Fruit fly (Drosophila melanogaster) whole organism, embryonic: ENCODE measurements around the gene Seipin.

Source experiments
- Abd-B ChIP-seq: fragments of 200-800 bp; sonication (Bioruptor generic); optimal IDR thresholded peaks from 2 replicates; lab custom pipeline; 2018; ENCODE audit warnings: missing biosample characterization, mild to moderate bottlenecking, missing genetic modification characterization, moderate library complexity
- CG12659 ChIP-seq: fragments of 200-800 bp; sonication (Bioruptor generic); optimal IDR thresholded peaks from 3 replicates; lab custom pipeline; 2017; ENCODE audit warnings: mild to moderate bottlenecking, missing biosample characterization, missing genetic modification reagents, missing genetic modification characterization
- CG14050 ChIP-seq: fragments of 200-800 bp; sonication (Bioruptor generic); IDR thresholded peaks from 3 replicates; pipeline ENCODE4 v1.3.6; 2022; ENCODE audit warnings: missing biosample characterization, missing genetic modification characterization
- CG14441 ChIP-seq: fragments of 200-800 bp; sonication (Bioruptor generic); IDR thresholded peaks from 2 replicates; pipeline ENCODE4 v1.3.6; 2022; ENCODE audit warnings: missing biosample characterization, missing genetic modification characterization
- CG15269 ChIP-seq: fragments of 200-800 bp; sonication (Bioruptor generic); optimal IDR thresholded peaks from 2 replicates; lab custom pipeline; 2018; ENCODE audit warnings: missing biosample characterization, mild to moderate bottlenecking, missing genetic modification characterization, moderate library complexity
- CG17385 ChIP-seq: fragments of 200-800 bp; sonication (Bioruptor generic); optimal IDR thresholded peaks from 3 replicates; lab custom pipeline; 2018; ENCODE audit warnings: missing biosample characterization, mild to moderate bottlenecking, missing genetic modification characterization
- CG17568 ChIP-seq: fragments of 200-800 bp; sonication (Bioruptor generic); optimal IDR thresholded peaks from 2 replicates; lab custom pipeline; 2018; ENCODE audit warnings: missing biosample characterization, mild to moderate bottlenecking, missing genetic modification characterization, moderate library complexity
- CG2678 ChIP-seq: fragments of 200-800 bp; sonication (Bioruptor generic); optimal IDR thresholded peaks from 3 replicates; lab custom pipeline; 2019; ENCODE audit warnings: missing biosample characterization, mild to moderate bottlenecking, missing genetic modification characterization, moderate library complexity
- CG2875 ChIP-seq: fragments of 200-800 bp; sonication (Bioruptor generic); optimal IDR thresholded peaks from 2 replicates; lab custom pipeline; 2017; ENCODE audit warnings: missing biosample characterization, mild to moderate bottlenecking, missing genetic modification characterization, missing genetic modification reagents
- CG31224 ChIP-seq: fragments of 200-800 bp; sonication (Bioruptor generic); IDR thresholded peaks from 2 replicates; pipeline ENCODE4 v1.3.6; 2022; ENCODE audit warnings: missing biosample characterization, missing genetic modification characterization
- CG31441 ChIP-seq: fragments of 200-800 bp; sonication (Bioruptor generic); IDR thresholded peaks from 2 replicates; pipeline ENCODE4 v1.3.6; 2022; ENCODE audit warnings: missing biosample characterization, missing genetic modification characterization
- CG32767 ChIP-seq: fragments of 200-800 bp; sonication (Bioruptor generic); IDR thresholded peaks from 2 replicates; pipeline ENCODE4 v1.3.6; 2022; ENCODE audit warnings: missing biosample characterization, missing genetic modification characterization
- CG3281 ChIP-seq: fragments of 200-800 bp; sonication (Bioruptor generic); optimal IDR thresholded peaks from 3 replicates; lab custom pipeline; 2017; ENCODE audit warnings: missing biosample characterization, mild to moderate bottlenecking, missing genetic modification characterization
- CG33557 ChIP-seq: fragments of 200-800 bp; sonication (Bioruptor generic); optimal IDR thresholded peaks from 2 replicates; lab custom pipeline; 2019; ENCODE audit warnings: missing biosample characterization, mild to moderate bottlenecking, missing genetic modification characterization, moderate library complexity
- CG3726 ChIP-seq: fragments of 200-800 bp; sonication (Bioruptor generic); IDR thresholded peaks from 3 replicates; pipeline ENCODE4, ENCODE4 v1.3.6; 2022; ENCODE audit warnings: missing biosample characterization, missing genetic modification characterization
- CG4282 ChIP-seq: fragments of 200-800 bp; sonication (Bioruptor generic); optimal IDR thresholded peaks from 2 replicates; lab custom pipeline; 2016; ENCODE audit warnings: missing biosample characterization, missing genetic modification characterization
- CG6175 ChIP-seq: fragments of 200-800 bp; sonication (Bioruptor generic); IDR thresholded peaks from 3 replicates; pipeline ENCODE4 v1.3.6; 2022; ENCODE audit warnings: missing biosample characterization, missing genetic modification characterization
- CG6813 ChIP-seq: fragments of 200-800 bp; sonication (Bioruptor generic); optimal IDR thresholded peaks from 2 replicates; lab custom pipeline; 2017; ENCODE audit warnings: missing biosample characterization, missing genetic modification characterization, mild to moderate bottlenecking, moderate library complexity, missing genetic modification reagents
- CG7987 ChIP-seq: fragments of 200-800 bp; sonication (Bioruptor generic); optimal IDR thresholded peaks from 2 replicates; lab custom pipeline; 2018; ENCODE audit warnings: missing biosample characterization, mild to moderate bottlenecking, missing genetic modification characterization, moderate library complexity
- CG9797 ChIP-seq: fragments of 200-800 bp; sonication (Bioruptor generic); optimal IDR thresholded peaks from 3 replicates; lab custom pipeline; 2018; ENCODE audit warnings: missing biosample characterization, mild to moderate bottlenecking, missing genetic modification characterization
- CG9817 ChIP-seq: fragments of 200-800 bp; sonication (Bioruptor generic); optimal IDR thresholded peaks from 2 replicates; lab custom pipeline; 2018; ENCODE audit warnings: missing biosample characterization, mild to moderate bottlenecking, missing genetic modification characterization, moderate library complexity
- Dip2 ChIP-seq: fragments of 200-800 bp; sonication (Bioruptor generic); IDR thresholded peaks from 2 replicates; pipeline ENCODE4 v1.3.6; 2022; ENCODE audit warnings: missing biosample characterization, missing genetic modification characterization
- Dip3 ChIP-seq: fragments of 200-800 bp; sonication (Bioruptor generic); optimal IDR thresholded peaks from 3 replicates; lab custom pipeline; 2016; ENCODE audit warnings: missing biosample characterization, missing genetic modification characterization
- Dp ChIP-seq: fragments of 200-800 bp; sonication (Bioruptor generic); optimal IDR thresholded peaks from 2 replicates; lab custom pipeline; 2018; ENCODE audit warnings: missing biosample characterization, mild to moderate bottlenecking, missing genetic modification characterization, moderate library complexity
- E2f2 ChIP-seq: fragments of 200-800 bp; sonication (Bioruptor generic); IDR thresholded peaks from 2 replicates; pipeline ENCODE4 v1.3.6; 2022; ENCODE audit warnings: missing biosample characterization, missing genetic modification characterization
- Fer1 ChIP-seq: fragments of 200-800 bp; sonication (Bioruptor generic); optimal IDR thresholded peaks from 2 replicates; lab custom pipeline; 2017; ENCODE audit warnings: missing biosample characterization, mild to moderate bottlenecking, missing genetic modification characterization
- H2.0 ChIP-seq: fragments of 200-800 bp; sonication (Bioruptor generic); IDR thresholded peaks from 2 replicates; pipeline ENCODE4 v1.3.6; 2022; ENCODE audit warnings: missing biosample characterization, missing genetic modification characterization
- HLH3B ChIP-seq: fragments of 200-800 bp; sonication (Bioruptor generic); IDR thresholded peaks from 2 replicates; pipeline ENCODE4 v1.3.6; 2022; ENCODE audit warnings: missing biosample characterization, missing genetic modification characterization
- NFAT ChIP-seq: fragments of 200-800 bp; sonication (Bioruptor generic); IDR thresholded peaks from 2 replicates; pipeline ENCODE4 v1.3.6; 2022; ENCODE audit warnings: missing biosample characterization, missing genetic modification characterization
- Rfx ChIP-seq: fragments of 200-800 bp; sonication (Bioruptor generic); IDR thresholded peaks from 2 replicates; pipeline ENCODE4 v1.3.6; 2022; ENCODE audit warnings: missing biosample characterization, missing genetic modification characterization
- Sox100B ChIP-seq: fragments of 200-800 bp; sonication (Bioruptor generic); optimal IDR thresholded peaks from 3 replicates; lab custom pipeline; 2018; ENCODE audit warnings: missing biosample characterization, mild to moderate bottlenecking, missing genetic modification characterization
- ab ChIP-seq: fragments of 200-800 bp; sonication (Bioruptor generic); optimal IDR thresholded peaks from 2 replicates; lab custom pipeline; 2016; ENCODE audit warnings: missing biosample characterization, missing genetic modification characterization
- ac ChIP-seq: fragments of 200-800 bp; sonication (Bioruptor generic); optimal IDR thresholded peaks from 3 replicates; lab custom pipeline; 2017; ENCODE audit warnings: missing biosample characterization, mild to moderate bottlenecking, missing genetic modification characterization
- br ChIP-seq: fragments of >200 bp; optimal IDR thresholded peaks from 2 replicates; lab custom pipeline; 2017
- cwo ChIP-seq: fragments of 200-800 bp; sonication (Bioruptor generic); optimal IDR thresholded peaks from 3 replicates; lab custom pipeline; 2017; ENCODE audit warnings: missing biosample characterization, missing genetic modification characterization, mild to moderate bottlenecking, moderate library complexity, missing genetic modification reagents
- en ChIP-seq: fragments of 200-800 bp; sonication (Bioruptor generic); optimal IDR thresholded peaks from 2 replicates; lab custom pipeline; 2016; ENCODE audit warnings: missing biosample characterization, missing genetic modification characterization
- gce ChIP-seq: fragments of 200-800 bp; sonication (Bioruptor generic); IDR thresholded peaks from 3 replicates; pipeline ENCODE4 v1.3.6; 2022; ENCODE audit warnings: missing biosample characterization, missing genetic modification characterization
- h ChIP-seq: fragments of >200 bp; optimal IDR thresholded peaks from 2 replicates; lab custom pipeline; 2017
- ham ChIP-seq: fragments of 200-800 bp; sonication (Bioruptor generic); IDR thresholded peaks from 2 replicates; pipeline ENCODE4 v1.3.6; 2022; ENCODE audit warnings: missing biosample characterization, missing genetic modification characterization
- hkb ChIP-seq, 2 experiments: fragments of 200-800 bp in 1 of 2; fragments of >200 bp in 1 of 2; sonication (Bioruptor generic) in 1 of 2; IDR thresholded peaks in 1 of 2; optimal IDR thresholded peaks in 1 of 2; 2 replicates each; pipeline versions ENCODE4 v1.3.6 to Lab custom; 2017 to 2022; ENCODE audit warnings: missing biosample characterization in 1 of 2, missing genetic modification characterization in 1 of 2
- lmd ChIP-seq: fragments of 200-800 bp; sonication (Bioruptor generic); IDR thresholded peaks from 2 replicates; pipeline ENCODE4 v1.3.6; 2022; ENCODE audit warnings: missing biosample characterization, missing genetic modification characterization
- lola ChIP-seq, 3 experiments: fragments of >200 bp in 2 of 3; fragments of 200-800 bp in 1 of 3; sonication (Bioruptor generic) in 1 of 3; optimal IDR thresholded peaks; 2 replicates each; lab custom pipeline; 2017 to 2019; ENCODE audit warnings: missing biosample characterization in 3 of 3, missing genetic modification characterization in 3 of 3, mild to moderate bottlenecking in 1 of 3, moderate library complexity in 1 of 3
- mld ChIP-seq: fragments of 200-800 bp; sonication (Bioruptor generic); IDR thresholded peaks from 3 replicates; pipeline ENCODE4 v1.3.6; 2022; ENCODE audit warnings: missing biosample characterization, missing genetic modification characterization; ENCODE audit not compliant: partially characterized antibody
- nom ChIP-seq: fragments of 200-800 bp; sonication (Bioruptor generic); optimal IDR thresholded peaks from 2 replicates; lab custom pipeline; 2017; ENCODE audit warnings: missing biosample characterization, missing genetic modification characterization, mild to moderate bottlenecking, moderate library complexity, missing genetic modification reagents
- phol ChIP-seq: fragments of 200-800 bp; sonication (Bioruptor generic); optimal IDR thresholded peaks from 3 replicates; lab custom pipeline; 2018; ENCODE audit warnings: missing biosample characterization, mild to moderate bottlenecking, missing genetic modification characterization, moderate library complexity
- pnt ChIP-seq: fragments of 200-800 bp; sonication (Bioruptor generic); optimal IDR thresholded peaks from 3 replicates; lab custom pipeline; 2016; ENCODE audit warnings: missing biosample characterization, missing genetic modification characterization
- scrt ChIP-seq: fragments of 200-800 bp; sonication (Bioruptor generic); optimal IDR thresholded peaks from 2 replicates; lab custom pipeline; 2018; ENCODE audit warnings: missing biosample characterization, mild to moderate bottlenecking, missing genetic modification characterization, moderate library complexity
- sens ChIP-seq: fragments of 200-800 bp; sonication (Bioruptor generic); peaks from one replicate; lab custom pipeline; 2016; ENCODE audit warnings: missing biosample characterization, missing genetic modification characterization
- sob ChIP-seq: fragments of 200-800 bp; sonication (Bioruptor generic); IDR thresholded peaks from 2 replicates; pipeline ENCODE4 v1.3.6; 2022; ENCODE audit warnings: missing biosample characterization, missing genetic modification characterization
- z ChIP-seq: fragments of 200-800 bp; sonication (Bioruptor generic); IDR thresholded peaks from 3 replicates; pipeline ENCODE4 v1.3.6; 2022; ENCODE audit warnings: missing biosample characterization, missing genetic modification characterization

The Seipin gene

dm6 chrX:2647472-2647883 is 27.9 kb downstream of the Seipin start (continued):
- TF ChIP-seq lmd (GFP tag; lab: Robert Waterston, UW) (peak; percentile 50; the same call in 1 of the 2 replicates), CG4282 (GFP tag; lab: Kevin White, UChicago) (no peak), CG32767 (GFP tag; lab: Robert Waterston, UW) (peak; percentile 56), Sox100B (GFP tag; lab: Kevin White, UChicago) (peak; percentile 54), CG3281 (GFP tag; lab: Kevin White, UChicago) (peak; percentile 58), lola (GFP tag; optimal IDR thresholded peaks at IDR 0.05; lab: Kevin White, UChicago) (peak in 1 of 3 experiments; percentile 26), CG6813 (GFP tag; lab: Kevin White, UChicago) (peak; percentile 60), E2f2 (GFP tag; lab: Robert Waterston, UW) (peak; percentile 43; the same call in 1 of the 2 replicates), CG14441 (GFP tag; lab: Robert Waterston, UW) (peak; percentile 51), sob (GFP tag; lab: Robert Waterston, UW) (peak; percentile 63; the same call in 1 of the 2 replicates), ab (peak; percentile 4), Abd-B (peak; percentile 60), CG9797 (GFP tag; lab: Kevin White, UChicago) (no peak), mld (GFP tag; lab: Robert Waterston, UW) (no peak), CG2875 (GFP tag; lab: Kevin White, UChicago) (peak; percentile 24), cwo (GFP tag; lab: Kevin White, UChicago) (peak; percentile 60), h (no peak), br (lab: Kevin White, UChicago) (no peak), phol (tag; lab: Kevin White, UChicago) (peak; percentile 70), CG17568 (peak; percentile 53), CG2678 (peak; percentile 79), CG9817 (tag; lab: Kevin White, UChicago) (peak; percentile 68), ham (GFP tag; lab: Robert Waterston, UW) (no peak), CG15269 (peak; percentile 77), CG7987 (GFP tag; lab: Kevin White, UChicago) (no peak), CG31441 (peak; percentile 64), Dip2 (GFP tag; lab: Robert Waterston, UW) (no peak), Dp (GFP tag; lab: Kevin White, UChicago) (no peak)

- TF ChIP-seq Fer1 (GFP tag; lab: Kevin White, UChicago): no peak
- TF ChIP-seq H2.0 (GFP tag; lab: Robert Waterston, UW): 0 out of 2 replicates have a peak, but pooled peaks have one; percentile 7
- TF ChIP-seq HLH3B (GFP tag; lab: Robert Waterston, UW): no peak
- peak; percentile 51 for TF ChIP-seq nom (GFP tag; lab: Kevin White, UChicago)
- TF ChIP-seq sens (GFP tag; lab: Kevin White, UChicago): peak; percentile 25
- TF ChIP-seq CG14050 (GFP tag; lab: Robert Waterston, UW): no peak
- no peak for TF ChIP-seq CG6175 (GFP tag; lab: Robert Waterston, UW)
- TF ChIP-seq z: peak; percentile 41; the same call in 1 of the 3 replicates
- TF ChIP-seq pnt (GFP tag; lab: Kevin White, UChicago): no peak
- no peak for TF ChIP-seq CG33557 (GFP tag; lab: Kevin White, UChicago)
- peak; percentile 2 for TF ChIP-seq Dip3 (GFP tag; lab: Kevin White, UChicago)
- no peak for TF ChIP-seq CG12659 (GFP tag; lab: Kevin White, UChicago)
- no peak for TF ChIP-seq en
- TF ChIP-seq CG4282 (GFP tag; lab: Kevin White, UChicago): no peak
- no peak for TF ChIP-seq CG31224
- 0 out of 2 replicates have a peak, but pooled peaks have one; percentile 45 for TF ChIP-seq NFAT (GFP tag; lab: Robert Waterston, UW)
- no peak for TF ChIP-seq hkb (optimal IDR thresholded peaks at IDR 0.05; lab: Kevin White, UChicago)
- no peak for TF ChIP-seq hkb (GFP tag; IDR thresholded peaks at IDR 0.05; lab: Robert Waterston, UW)
- TF ChIP-seq CG17385 (GFP tag; lab: Kevin White, UChicago): peak; percentile 20
- TF ChIP-seq br (lab: Kevin White, UChicago): no peak
- no peak for TF ChIP-seq ac (GFP tag; lab: Kevin White, UChicago)
- TF ChIP-seq CG3726: no peak
- TF ChIP-seq Rfx (GFP tag; lab: Robert Waterston, UW): 0 out of 2 replicates have a peak, but pooled peaks have one; percentile 28
- no peak for TF ChIP-seq gce (GFP tag; lab: Robert Waterston, UW)
- TF ChIP-seq scrt: no peak
Observed at dm6 chrX:2647950-2648613, 28.5 kb downstream of the Seipin start.
